Fruit fly (Drosophila melanogaster): ENCODE results near the gene CG9705.

DNA sequence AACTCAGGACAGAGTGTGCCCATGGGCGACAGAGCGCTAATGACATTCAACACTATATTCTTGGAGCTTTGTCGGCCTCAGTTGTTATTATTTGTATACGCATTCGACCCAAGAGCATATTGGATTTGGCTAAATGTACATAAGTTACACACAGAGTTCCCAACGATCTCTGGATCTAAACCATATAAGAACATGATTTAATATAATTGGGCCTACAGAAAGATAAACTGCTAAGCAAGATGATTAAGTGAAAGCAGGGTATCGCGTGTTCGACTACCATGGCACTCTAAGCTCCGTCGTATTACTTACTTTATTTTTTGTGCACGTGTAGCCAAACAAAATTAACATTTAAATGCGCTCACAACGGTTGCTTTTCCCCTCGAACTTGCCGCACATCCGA, 19.6 kb upstream of the CG9705 start:
- TF ChIP-seq usp (GFP tag; optimal IDR thresholded peaks at IDR 0.05) (no peak), psq (optimal IDR thresholded peaks at IDR 0.05) (no peak), Dll (optimal IDR thresholded peaks at IDR 0.05) (no peak), EcR (GFP tag; optimal IDR thresholded peaks at IDR 0.05) (no peak), pan (optimal IDR thresholded peaks at IDR 0.05) (no peak), CG8478 (optimal IDR thresholded peaks at IDR 0.05) (no peak)

Data from whole organism.